Fruit fly (Drosophila melanogaster) whole organism, embryonic: Measurements from ENCODE around the gene r2d2.

ENCODE experiments used
- Aef1 ChIP-seq: fragments of 200-800 bp; sonication (Bioruptor generic); IDR thresholded peaks from 3 replicates; pipeline ENCODE4 v1.3.6; 2022; ENCODE audit warnings: missing biosample characterization, missing genetic modification characterization
- CG11247 ChIP-seq: fragments of 200-800 bp; sonication (Bioruptor generic); IDR thresholded peaks from 2 replicates; pipeline ENCODE4 v1.3.6; 2022; ENCODE audit warnings: missing biosample characterization, missing genetic modification characterization
- CG11456 ChIP-seq: fragments of 200-800 bp; sonication (Bioruptor generic); IDR thresholded peaks from 3 replicates; pipeline ENCODE4 v1.3.6; 2022; ENCODE audit warnings: missing biosample characterization, missing genetic modification characterization
- CG12104 ChIP-seq: fragments of 200-800 bp; sonication (Bioruptor generic); optimal IDR thresholded peaks from 3 replicates; lab custom pipeline; 2016; ENCODE audit warnings: missing biosample characterization, missing genetic modification characterization
- CG12299 ChIP-seq: fragments of 200-800 bp; sonication (Bioruptor generic); optimal IDR thresholded peaks from 2 replicates; lab custom pipeline; 2018; ENCODE audit warnings: missing biosample characterization, mild to moderate bottlenecking, missing genetic modification characterization
- CG15479 ChIP-seq: fragments of 200-800 bp; sonication (Bioruptor generic); optimal IDR thresholded peaks from 3 replicates; lab custom pipeline; 2019; ENCODE audit warnings: missing biosample characterization, mild to moderate bottlenecking, missing genetic modification characterization, moderate library complexity
- CG1602 ChIP-seq: fragments of 200-800 bp; sonication (Bioruptor generic); optimal IDR thresholded peaks from 3 replicates; lab custom pipeline; 2016; ENCODE audit warnings: missing biosample characterization, missing genetic modification characterization
- CG17186 ChIP-seq: fragments of 200-800 bp; sonication (Bioruptor generic); optimal IDR thresholded peaks from 3 replicates; lab custom pipeline; 2017; ENCODE audit warnings: missing biosample characterization, missing genetic modification reagents, missing genetic modification characterization
- CG2875 ChIP-seq: fragments of 200-800 bp; sonication (Bioruptor generic); optimal IDR thresholded peaks from 2 replicates; lab custom pipeline; 2017; ENCODE audit warnings: missing biosample characterization, mild to moderate bottlenecking, missing genetic modification characterization, missing genetic modification reagents
- CG30403 ChIP-seq: fragments of 200-800 bp; sonication (Bioruptor generic); optimal IDR thresholded peaks from 3 replicates; lab custom pipeline; 2016; ENCODE audit warnings: missing biosample characterization, missing genetic modification characterization
- CG30431 ChIP-seq: fragments of 200-800 bp; sonication (Bioruptor generic); optimal IDR thresholded peaks from 2 replicates; lab custom pipeline; 2017; ENCODE audit warnings: missing biosample characterization, missing genetic modification characterization
- CG3847 ChIP-seq: fragments of 200-800 bp; sonication (Bioruptor generic); IDR thresholded peaks from 2 replicates; pipeline ENCODE4 v1.3.6; 2022; ENCODE audit warnings: missing biosample characterization, missing genetic modification characterization
- CG3995 ChIP-seq: fragments of 200-800 bp; sonication (Bioruptor generic); optimal IDR thresholded peaks from 3 replicates; lab custom pipeline; 2016; ENCODE audit warnings: missing biosample characterization, missing genetic modification characterization
- CG6175 ChIP-seq: fragments of 200-800 bp; sonication (Bioruptor generic); IDR thresholded peaks from 3 replicates; pipeline ENCODE4 v1.3.6; 2022; ENCODE audit warnings: missing biosample characterization, missing genetic modification characterization
- CG6854 ChIP-seq: fragments of 200-800 bp; sonication (Bioruptor generic); optimal IDR thresholded peaks from 3 replicates; lab custom pipeline; 2017; ENCODE audit warnings: missing biosample characterization, mild to moderate bottlenecking, missing genetic modification characterization
- CG8478 ChIP-seq: fragments of >200 bp; optimal IDR thresholded peaks from 2 replicates; lab custom pipeline; 2018
- CrebB ChIP-seq: fragments of 200-800 bp; sonication (Bioruptor generic); optimal IDR thresholded peaks from 3 replicates; lab custom pipeline; 2018; ENCODE audit warnings: missing biosample characterization, mild to moderate bottlenecking, missing genetic modification characterization
- Deaf1 ChIP-seq: fragments of 200-800 bp; optimal IDR thresholded peaks from 3 replicates; lab custom pipeline; 2019; ENCODE audit warnings: missing biosample characterization, mild to moderate bottlenecking, missing genetic modification characterization, moderate library complexity
- Drgx ChIP-seq: fragments of 200-800 bp; sonication (Bioruptor generic); IDR thresholded peaks from 2 replicates; pipeline ENCODE4 v1.3.6; 2022; ENCODE audit warnings: missing biosample characterization, missing genetic modification characterization
- H2.0 ChIP-seq: fragments of 200-800 bp; sonication (Bioruptor generic); IDR thresholded peaks from 2 replicates; pipeline ENCODE4 v1.3.6; 2022; ENCODE audit warnings: missing biosample characterization, missing genetic modification characterization
- HHEX ChIP-seq: fragments of 200-800 bp; sonication (Bioruptor generic); optimal IDR thresholded peaks from 3 replicates; lab custom pipeline; 2017; ENCODE audit warnings: missing biosample characterization, mild to moderate bottlenecking, missing genetic modification characterization, missing genetic modification reagents
- HmgZ ChIP-seq: fragments of 200-800 bp; sonication (Bioruptor generic); optimal IDR thresholded peaks from 2 replicates; lab custom pipeline; 2018; ENCODE audit warnings: missing biosample characterization, mild to moderate bottlenecking, missing genetic modification characterization
- Mrtf ChIP-seq: fragments of 200-800 bp; sonication (Bioruptor generic); IDR thresholded peaks from 3 replicates; pipeline ENCODE4 v1.3.6; 2022; ENCODE audit warnings: missing biosample characterization, missing genetic modification characterization
- Ssrp ChIP-seq: fragments of 200-800 bp; sonication (Bioruptor generic); optimal IDR thresholded peaks from 2 replicates; lab custom pipeline; 2018; ENCODE audit warnings: missing biosample characterization, mild to moderate bottlenecking, missing genetic modification characterization, moderate library complexity
- abd-A ChIP-seq: fragments of 200-800 bp; sonication (Bioruptor generic); optimal IDR thresholded peaks from 3 replicates; lab custom pipeline; 2019; ENCODE audit warnings: missing biosample characterization, mild to moderate bottlenecking, missing genetic modification characterization, moderate library complexity
- ato ChIP-seq: fragments of 200-800 bp; sonication (Bioruptor generic); IDR thresholded peaks from 2 replicates; pipeline ENCODE4 v1.3.6; 2022; ENCODE audit warnings: missing biosample characterization, missing genetic modification characterization; ENCODE audit not compliant: partially characterized antibody
- btn ChIP-seq: fragments of 200-800 bp; sonication (Bioruptor generic); optimal IDR thresholded peaks from 2 replicates; lab custom pipeline; 2016; ENCODE audit warnings: missing biosample characterization, missing genetic modification characterization
- ci ChIP-seq: fragments of 200-800 bp; sonication (Bioruptor generic); IDR thresholded peaks from 3 replicates; pipeline ENCODE4 v1.3.6; 2022; ENCODE audit warnings: missing biosample characterization, missing genetic modification characterization
- crol ChIP-seq: fragments of 200-800 bp; sonication (Bioruptor generic); IDR thresholded peaks from 2 replicates; pipeline ENCODE4 v1.3.6; 2022; ENCODE audit warnings: missing biosample characterization, missing genetic modification characterization
- disco-r ChIP-seq: fragments of 200-800 bp; sonication (Bioruptor generic); optimal IDR thresholded peaks from 2 replicates; lab custom pipeline; 2016; ENCODE audit warnings: missing biosample characterization, missing genetic modification characterization
- emc ChIP-seq: fragments of 200-800 bp; sonication (Bioruptor generic); optimal IDR thresholded peaks from 2 replicates; lab custom pipeline; 2016; ENCODE audit warnings: missing biosample characterization, missing genetic modification characterization
- ewg ChIP-seq: fragments of 200-800 bp; sonication (Bioruptor generic); optimal IDR thresholded peaks from 3 replicates; lab custom pipeline; 2017; ENCODE audit warnings: mild to moderate bottlenecking, missing biosample characterization, missing genetic modification reagents, missing genetic modification characterization
- fd3F ChIP-seq: fragments of 200-800 bp; sonication (Bioruptor generic); optimal IDR thresholded peaks from 2 replicates; lab custom pipeline; 2018; ENCODE audit warnings: missing biosample characterization, mild to moderate bottlenecking, missing genetic modification characterization, moderate library complexity
- ftz-f1 ChIP-seq: fragments of 200-800 bp; sonication (Bioruptor generic); optimal IDR thresholded peaks from 2 replicates; lab custom pipeline; 2016; ENCODE audit warnings: missing biosample characterization, missing genetic modification characterization
- ham ChIP-seq: fragments of 200-800 bp; sonication (Bioruptor generic); IDR thresholded peaks from 2 replicates; pipeline ENCODE4 v1.3.6; 2022; ENCODE audit warnings: missing biosample characterization, missing genetic modification characterization
- nerfin-1 ChIP-seq: fragments of 200-800 bp; sonication (Bioruptor generic); optimal IDR thresholded peaks from 3 replicates; lab custom pipeline; 2019; ENCODE audit warnings: missing biosample characterization, mild to moderate bottlenecking, missing genetic modification characterization, moderate library complexity
- pho ChIP-seq: fragments of 200-800 bp; sonication (Bioruptor generic); optimal IDR thresholded peaks from 2 replicates; lab custom pipeline; 2016; ENCODE audit warnings: missing biosample characterization, missing genetic modification characterization
- prd ChIP-seq, 3 experiments: fragments of >200 bp in 2 of 3; fragments of 200-800 bp in 1 of 3; sonication (Bioruptor generic) in 1 of 3; optimal IDR thresholded peaks in 2 of 3; IDR thresholded peaks in 1 of 3; 2 replicates in 2 of 3; 3 replicates in 1 of 3; pipeline versions ENCODE4 v1.3.6 to Lab custom; 2017 to 2022; ENCODE audit warnings: missing biosample characterization in 1 of 3, missing genetic modification characterization in 1 of 3
- row ChIP-seq: fragments of 200-800 bp; sonication (Bioruptor generic); IDR thresholded peaks from 3 replicates; pipeline ENCODE4 v1.3.6; 2022; ENCODE audit warnings: missing biosample characterization, missing genetic modification characterization
- sc ChIP-seq, 3 experiments: fragments of >200 bp in 2 of 3; fragments of 200-800 bp in 1 of 3; sonication (Bioruptor generic) in 1 of 3; optimal IDR thresholded peaks; 2 replicates in 2 of 3; 3 replicates in 1 of 3; lab custom pipeline; 2017; ENCODE audit warnings: mild to moderate bottlenecking in 1 of 3, missing biosample characterization in 1 of 3, missing genetic modification characterization in 1 of 3, missing genetic modification reagents in 1 of 3
- sens ChIP-seq: fragments of 200-800 bp; sonication (Bioruptor generic); peaks from one replicate; lab custom pipeline; 2016; ENCODE audit warnings: missing biosample characterization, missing genetic modification characterization
- sim ChIP-seq: fragments of 200-800 bp; sonication (Bioruptor generic); IDR thresholded peaks from 2 replicates; pipeline ENCODE4 v1.3.6; 2022; ENCODE audit warnings: missing biosample characterization, missing genetic modification characterization
- slou ChIP-seq: fragments of 200-800 bp; sonication (Bioruptor generic); optimal IDR thresholded peaks from 3 replicates; lab custom pipeline; 2016; ENCODE audit warnings: missing biosample characterization, missing genetic modification characterization
- sr ChIP-seq: fragments of 200-800 bp; sonication (Bioruptor generic); IDR thresholded peaks from 3 replicates; pipeline ENCODE4 v1.3.6; 2022; ENCODE audit warnings: missing biosample characterization, missing genetic modification characterization
- tll ChIP-seq, 2 experiments: fragments of 200-800 bp in 1 of 2; fragments of >200 bp in 1 of 2; sonication (Bioruptor generic) in 1 of 2; optimal IDR thresholded peaks; 2 replicates each; lab custom pipeline; 2017 to 2019; ENCODE audit warnings: missing biosample characterization in 2 of 2, missing genetic modification characterization in 2 of 2, mild to moderate bottlenecking in 1 of 2, moderate library complexity in 1 of 2
- wor ChIP-seq: fragments of 200-800 bp; sonication (Bioruptor generic); IDR thresholded peaks from 2 replicates; pipeline ENCODE4 v1.3.6; 2022; ENCODE audit warnings: missing biosample characterization, missing genetic modification characterization

The r2d2 gene

dm6 chr2L:7750631-7751161 is 49.3 kb upstream of the r2d2 start:
- TF ChIP-seq HmgZ (tag; lab: Kevin White, UChicago) (no peak), ftz-f1 (GFP tag; lab: Kevin White, UChicago) (no peak), CG11247 (GFP tag; lab: Robert Waterston, UW) (0 out of 2 replicates have a peak, but pooled peaks have one; percentile 16), emc (GFP tag; lab: Kevin White, UChicago) (no peak), CG11456 (0 out of 3 replicates have a peak, but pooled peaks have one; percentile 6), CG6175 (GFP tag; lab: Robert Waterston, UW) (peak; percentile 35; the same call in 1 of the 3 replicates), crol (0 out of 2 replicates have a peak, but pooled peaks have one; percentile 23)

dm6 chr2L:7753086-7753485 is 46.9 kb upstream of the r2d2 start, which contains the start of gene CG7203:
Gene CG7203 (minus strand): TSS chr2L:7753186.
- TF ChIP-seq tll (GFP tag; optimal IDR thresholded peaks at IDR 0.05; lab: Kevin White, UChicago) (no peak), Aef1 (GFP tag; lab: Robert Waterston, UW) (no peak), CG2875 (GFP tag; lab: Kevin White, UChicago) (no peak), CG3847 (no peak), CG1602 (GFP tag; lab: Kevin White, UChicago) (no peak), CG30403 (GFP tag; lab: Kevin White, UChicago) (no peak), Ssrp (tag; lab: Kevin White, UChicago) (no peak), ewg (no peak), HHEX (GFP tag; lab: Kevin White, UChicago) (no peak), ci (GFP tag; lab: Robert Waterston, UW) (no peak), disco-r (GFP tag; lab: Kevin White, UChicago) (no peak), wor (no peak), sr (GFP tag; lab: Robert Waterston, UW) (no peak), CG6854 (no peak), pho (GFP tag; lab: Kevin White, UChicago) (no peak), ato (GFP tag; lab: Robert Waterston, UW) (no peak)

DNA sequence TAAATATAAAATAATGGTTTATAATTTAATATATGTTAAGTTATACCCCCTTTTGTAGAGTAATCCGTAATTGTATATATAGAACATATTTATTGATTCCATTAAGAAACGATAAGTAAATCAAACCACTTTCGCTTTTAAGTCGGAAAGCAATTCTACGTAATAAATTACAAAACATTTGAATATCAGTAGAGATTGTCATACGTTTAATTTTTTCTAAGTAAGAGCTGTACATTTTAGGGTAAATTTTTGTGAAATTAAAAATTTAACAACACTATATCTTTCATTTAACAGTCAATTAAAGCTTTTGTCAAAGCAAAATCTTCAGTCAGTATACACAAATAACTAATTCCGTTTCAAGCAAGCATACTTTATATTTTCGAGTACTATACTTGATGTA is 46.1 kb upstream of the r2d2 start, which contains the start of gene CG46025:
CG46025 (plus strand) TSS at position 301 of the 400 bp plus-strand sequence.
- TF ChIP-seq CG12104 (GFP tag; lab: Kevin White, UChicago) (no peak), CG8478 (no peak), abd-A (tag; lab: Kevin White, UChicago) (no peak), slou (GFP tag; lab: Kevin White, UChicago) (no peak), ham (no peak)

dm6 chr2L:7754539-7754938 is 45.4 kb upstream of the r2d2 start:
- TF ChIP-seq nerfin-1 (tag; lab: Kevin White, UChicago): no peak
- TF ChIP-seq sc (optimal IDR thresholded peaks at IDR 0.05; lab: Kevin White, UChicago): no peak
- no peak for TF ChIP-seq sc (GFP tag; optimal IDR thresholded peaks at IDR 0.05; lab: Kevin White, UChicago)
- TF ChIP-seq sens (GFP tag; lab: Kevin White, UChicago): peak; percentile 46
- TF ChIP-seq CrebB (tag; lab: Kevin White, UChicago): no peak
- TF ChIP-seq btn (GFP tag; lab: Kevin White, UChicago): no peak
- TF ChIP-seq tll (GFP tag; optimal IDR thresholded peaks at IDR 0.05; lab: Kevin White, UChicago): no peak
- no peak for TF ChIP-seq Mrtf (GFP tag; lab: Robert Waterston, UW)
- no peak for TF ChIP-seq CG17186
- no peak for TF ChIP-seq sim (GFP tag; lab: Robert Waterston, UW)
- TF ChIP-seq prd (optimal IDR thresholded peaks at IDR 0.05; lab: Kevin White, UChicago): no peak
- TF ChIP-seq prd (GFP tag; IDR thresholded peaks at IDR 0.05; lab: Robert Waterston, UW): 0 out of 3 replicates have a peak, but pooled peaks have one; percentile 13
- 0 out of 3 replicates have a peak, but pooled peaks have one; percentile 14 for TF ChIP-seq row
- no peak for TF ChIP-seq CG30431 (GFP tag; lab: Kevin White, UChicago)
- TF ChIP-seq CG15479 (GFP tag; lab: Kevin White, UChicago): no peak
- TF ChIP-seq CG12299 (tag; lab: Kevin White, UChicago): no peak
- no peak for TF ChIP-seq Deaf1 (tag; lab: Kevin White, UChicago)
- TF ChIP-seq fd3F (GFP tag; lab: Kevin White, UChicago): no peak
- no peak for TF ChIP-seq disco-r (GFP tag; lab: Kevin White, UChicago)
- no peak for TF ChIP-seq H2.0 (GFP tag; lab: Robert Waterston, UW)
- peak; percentile 68 for TF ChIP-seq Drgx (GFP tag; lab: Robert Waterston, UW)
- no peak for TF ChIP-seq CG3995 (GFP tag; lab: Kevin White, UChicago)
